Fruit fly (Drosophila melanogaster): Measurements from ENCODE around the gene CG31248.

Gene CG31248

dm6 chr3R:7093592-7093991, 35.5 kb upstream of the CG31248 start (continued):
- TF ChIP-seq tin (GFP tag; optimal IDR thresholded peaks at IDR 0.05) (no peak), Ptx1 (GFP tag; IDR thresholded peaks at IDR 0.05) (peak; percentile 14; the same call in 1 of the 2 replicates), Gug (GFP tag; IDR thresholded peaks at IDR 0.05) (peak; percentile 22; the same call in 1 of the 4 replicates), stwl (tag; optimal IDR thresholded peaks at IDR 0.05) (peak; percentile 50), CG11093 (GFP tag; IDR thresholded peaks at IDR 0.05) (no peak), Six4 (GFP tag; optimal IDR thresholded peaks at IDR 0.05) (no peak), row (GFP tag; IDR thresholded peaks at IDR 0.05) (peak; percentile 91), CG6254 (GFP tag; optimal IDR thresholded peaks at IDR 0.05) (peak; percentile 10), nerfin-1 (tag; optimal IDR thresholded peaks at IDR 0.05) (no peak), Atf6 (GFP tag; IDR thresholded peaks at IDR 0.05) (0 out of 2 replicates have a peak, but pooled peaks have one; percentile 20), slbo (GFP tag; IDR thresholded peaks at IDR 0.05) (peak; percentile 61), CG30020 (tag; optimal IDR thresholded peaks at IDR 0.05) (peak; percentile 70), vvl (GFP tag; IDR thresholded peaks at IDR 0.05) (0 out of 2 replicates have a peak, but pooled peaks have one; percentile 7), CG6272 (GFP tag; IDR thresholded peaks at IDR 0.05) (no peak), Usf (GFP tag; optimal IDR thresholded peaks at IDR 0.05) (no peak), CG2116 (GFP tag; optimal IDR thresholded peaks at IDR 0.05) (peak; percentile 30), trem (tag; optimal IDR thresholded peaks at IDR 0.05) (peak; percentile 27), nom (GFP tag; optimal IDR thresholded peaks at IDR 0.05) (peak; percentile 23), Fer2 (tag; optimal IDR thresholded peaks at IDR 0.05) (no peak), CG32532 (GFP tag; IDR thresholded peaks at IDR 0.05) (peak; percentile 60), sisA (GFP tag; IDR thresholded peaks at IDR 0.05) (0 out of 2 replicates have a peak, but pooled peaks have one; percentile 12), CG8388 (GFP tag; optimal IDR thresholded peaks at IDR 0.05) (peak; percentile 99), mam (GFP tag; optimal IDR thresholded peaks at IDR 0.05) (peak; percentile 10), CG17328 (GFP tag; IDR thresholded peaks at IDR 0.05) (no peak), Taf1 (GFP tag; IDR thresholded peaks at IDR 0.05) (0 out of 2 replicates have a peak, but pooled peaks have one; percentile 9), CG3407 (GFP tag; optimal IDR thresholded peaks at IDR 0.05) (no peak), CG11504 (tag; optimal IDR thresholded peaks at IDR 0.05) (peak; percentile 46), CG10267 (tag; optimal IDR thresholded peaks at IDR 0.05) (peak; percentile 29), CG13287 (GFP tag; IDR thresholded peaks at IDR 0.05; ENCODE audit: partially characterized antibody) (peak; percentile 36; the same call in 1 of the 2 replicates), so (GFP tag; IDR thresholded peaks at IDR 0.05) (no peak), zen (tag; optimal IDR thresholded peaks at IDR 0.05) (peak; percentile 1), lilli (GFP tag; optimal IDR thresholded peaks at IDR 0.05) (peak; percentile 53), tgo (GFP tag; IDR thresholded peaks at IDR 0.05) (peak; percentile 23; the same call in 1 of the 3 replicates), CG15514 (GFP tag; optimal IDR thresholded peaks at IDR 0.05) (peak; percentile 95), unpg (GFP tag; optimal IDR thresholded peaks at IDR 0.05) (peak; percentile 8), CG17385 (GFP tag; optimal IDR thresholded peaks at IDR 0.05) (peak; percentile 5), CG34422 (GFP tag; IDR thresholded peaks at IDR 0.05) (0 out of 3 replicates have a peak, but pooled peaks have one; percentile 32), fd102C (GFP tag; optimal IDR thresholded peaks at IDR 0.05) (no peak), dmrt11E (tag; optimal IDR thresholded peaks at IDR 0.05) (peak; percentile 18), BEAF-32 (GFP tag; optimal IDR thresholded peaks at IDR 0.05) (peak; percentile 52), CG18262 (tag; optimal IDR thresholded peaks at IDR 0.05) (peak; percentile 28), esg (GFP tag; conservative IDR thresholded peaks at IDR 0.05) (peak; percentile 25; the same call in 1 of the 2 replicates), B-H2 (GFP tag; optimal IDR thresholded peaks at IDR 0.05) (no peak), zfh2 (GFP tag; optimal IDR thresholded peaks at IDR 0.05) (no peak), Chrac-16 (GFP tag; optimal IDR thresholded peaks at IDR 0.05) (peak; percentile 12), tio (GFP tag; optimal IDR thresholded peaks at IDR 0.05) (no peak), E2f2 (GFP tag; IDR thresholded peaks at IDR 0.05) (peak; percentile 26; the same call in 1 of the 2 replicates), CG9932 (GFP tag; IDR thresholded peaks at IDR 0.05) (peak; percentile 60; the same call in 1 of the 2 replicates), CG12104 (GFP tag; optimal IDR thresholded peaks at IDR 0.05) (no peak), phol (tag; optimal IDR thresholded peaks at IDR 0.05) (peak; percentile 22)

All from whole organism, embryonic.